Fruit fly (Drosophila melanogaster) whole organism, embryonic: ENCODE results near the gene Rpn9.
A peak's percentile ranks its signal among the peaks of the same experiment; 100 is the strongest.

Experiments used
- Atf-2 ChIP-seq: fragments of 200-800 bp; sonication (Bioruptor generic); optimal IDR thresholded peaks from 2 replicates; lab custom pipeline; 2016; ENCODE audit warnings: missing biosample characterization, missing genetic modification characterization
- CG11560 ChIP-seq: fragments of 200-800 bp; sonication (Bioruptor generic); IDR thresholded peaks from 3 replicates; pipeline ENCODE4 v1.3.6; 2022; ENCODE audit warnings: missing biosample characterization, missing genetic modification characterization
- CG12236 ChIP-seq: fragments of 200-800 bp; sonication (Bioruptor generic); optimal IDR thresholded peaks from 2 replicates; lab custom pipeline; 2016; ENCODE audit warnings: missing biosample characterization, missing genetic modification characterization
- CG12744 ChIP-seq: fragments of 200-800 bp; sonication (Bioruptor generic); optimal IDR thresholded peaks from 2 replicates; lab custom pipeline; 2016; ENCODE audit warnings: missing biosample characterization, missing genetic modification characterization
- CG13123 ChIP-seq: fragments of 200-800 bp; sonication (Bioruptor generic); optimal IDR thresholded peaks from 2 replicates; lab custom pipeline; 2016; ENCODE audit warnings: missing biosample characterization, missing genetic modification characterization
- CG13624 ChIP-seq: fragments of 200-800 bp; sonication (Bioruptor generic); optimal IDR thresholded peaks from 2 replicates; lab custom pipeline; 2016; ENCODE audit warnings: missing biosample characterization, missing genetic modification characterization
- CG13775 ChIP-seq: fragments of 200-800 bp; sonication (Bioruptor generic); optimal IDR thresholded peaks from 3 replicates; lab custom pipeline; 2017; ENCODE audit warnings: missing biosample characterization, mild to moderate bottlenecking, missing genetic modification characterization
- CG14441 ChIP-seq: fragments of 200-800 bp; sonication (Bioruptor generic); IDR thresholded peaks from 2 replicates; pipeline ENCODE4 v1.3.6; 2022; ENCODE audit warnings: missing biosample characterization, missing genetic modification characterization
- CG17802 ChIP-seq: fragments of 200-800 bp; sonication (Bioruptor generic); optimal IDR thresholded peaks from 2 replicates; lab custom pipeline; 2018; ENCODE audit warnings: missing biosample characterization, mild to moderate bottlenecking, missing genetic modification characterization, moderate library complexity
- CG18262 ChIP-seq: fragments of 200-800 bp; optimal IDR thresholded peaks from 3 replicates; lab custom pipeline; 2019; ENCODE audit warnings: missing biosample characterization, mild to moderate bottlenecking, missing genetic modification characterization, moderate library complexity
- CG18476 ChIP-seq: fragments of 200-800 bp; sonication (Bioruptor generic); optimal IDR thresholded peaks from 2 replicates; lab custom pipeline; 2016; ENCODE audit warnings: missing biosample characterization, mild to moderate bottlenecking, missing genetic modification characterization
- CG30403 ChIP-seq: fragments of 200-800 bp; sonication (Bioruptor generic); optimal IDR thresholded peaks from 3 replicates; lab custom pipeline; 2016; ENCODE audit warnings: missing biosample characterization, missing genetic modification characterization
- CG34422 ChIP-seq: fragments of 200-800 bp; sonication (Bioruptor generic); IDR thresholded peaks from 3 replicates; pipeline ENCODE4 v1.3.6; 2022; ENCODE audit warnings: missing biosample characterization, missing genetic modification characterization
- CG3995 ChIP-seq: fragments of 200-800 bp; sonication (Bioruptor generic); optimal IDR thresholded peaks from 3 replicates; lab custom pipeline; 2016; ENCODE audit warnings: missing biosample characterization, missing genetic modification characterization
- CG4328 ChIP-seq: fragments of 200-800 bp; sonication (Bioruptor generic); optimal IDR thresholded peaks from 3 replicates; lab custom pipeline; 2017; ENCODE audit warnings: missing biosample characterization, missing genetic modification reagents, missing genetic modification characterization
- CG5180 ChIP-seq: fragments of 200-800 bp; sonication (Bioruptor generic); optimal IDR thresholded peaks from 3 replicates; lab custom pipeline; 2017; ENCODE audit warnings: missing biosample characterization, missing genetic modification characterization, mild to moderate bottlenecking, moderate library complexity, missing genetic modification reagents
- CG5245 ChIP-seq: fragments of 200-800 bp; sonication (Bioruptor generic); optimal IDR thresholded peaks from 3 replicates; lab custom pipeline; 2016; ENCODE audit warnings: missing biosample characterization, missing genetic modification characterization
- CG6254 ChIP-seq: fragments of 200-800 bp; sonication (Bioruptor generic); optimal IDR thresholded peaks from 3 replicates; lab custom pipeline; 2017; ENCODE audit warnings: mild to moderate bottlenecking, missing biosample characterization, missing genetic modification reagents, missing genetic modification characterization
- CG7271 ChIP-seq: fragments of 200-800 bp; sonication (Bioruptor generic); optimal IDR thresholded peaks from 2 replicates; lab custom pipeline; 2018; ENCODE audit warnings: missing biosample characterization, mild to moderate bottlenecking, missing genetic modification characterization, moderate library complexity
- CG9437 ChIP-seq: fragments of 200-800 bp; sonication (Bioruptor generic); optimal IDR thresholded peaks from 2 replicates; lab custom pipeline; 2018; ENCODE audit warnings: missing biosample characterization, mild to moderate bottlenecking, missing genetic modification characterization
- CG9876 ChIP-seq: fragments of 200-800 bp; sonication (Bioruptor generic); optimal IDR thresholded peaks from 2 replicates; lab custom pipeline; 2016; ENCODE audit warnings: missing biosample characterization, missing genetic modification characterization
- Deaf1 ChIP-seq: fragments of 200-800 bp; optimal IDR thresholded peaks from 3 replicates; lab custom pipeline; 2019; ENCODE audit warnings: missing biosample characterization, mild to moderate bottlenecking, missing genetic modification characterization, moderate library complexity
- Ets65A ChIP-seq: fragments of 200-800 bp; sonication (Bioruptor generic); peaks from one replicate; lab custom pipeline; 2016; ENCODE audit warnings: missing biosample characterization, missing genetic modification characterization
- HLH54F ChIP-seq: fragments of 200-800 bp; sonication (Bioruptor generic); optimal IDR thresholded peaks from 3 replicates; lab custom pipeline; 2016; ENCODE audit warnings: missing biosample characterization, missing genetic modification characterization
- Meics ChIP-seq: fragments of 200-800 bp; sonication (Bioruptor generic); optimal IDR thresholded peaks from 2 replicates; lab custom pipeline; 2017; ENCODE audit warnings: missing biosample characterization, mild to moderate bottlenecking, missing genetic modification characterization
- Mes4 ChIP-seq: fragments of 200-800 bp; sonication (Bioruptor generic); optimal IDR thresholded peaks from 2 replicates; lab custom pipeline; 2016; ENCODE audit warnings: missing biosample characterization, missing genetic modification characterization
- Nf-YB ChIP-seq: fragments of 200-800 bp; sonication (Bioruptor generic); optimal IDR thresholded peaks from 3 replicates; lab custom pipeline; 2019; ENCODE audit warnings: missing biosample characterization, mild to moderate bottlenecking, missing genetic modification characterization, moderate library complexity
- Nf-YC ChIP-seq: fragments of 200-800 bp; optimal IDR thresholded peaks from 3 replicates; lab custom pipeline; 2019; ENCODE audit warnings: missing biosample characterization, mild to moderate bottlenecking, missing genetic modification characterization, moderate library complexity
- NfI ChIP-seq: fragments of 200-800 bp; sonication (Bioruptor generic); optimal IDR thresholded peaks from 3 replicates; lab custom pipeline; 2018; ENCODE audit warnings: missing biosample characterization, mild to moderate bottlenecking, missing genetic modification characterization, moderate library complexity
- Sry-β ChIP-seq: fragments of 200-800 bp; sonication (Bioruptor generic); optimal IDR thresholded peaks from 2 replicates; lab custom pipeline; 2018; ENCODE audit warnings: missing biosample characterization, mild to moderate bottlenecking, missing genetic modification characterization, moderate library complexity
- Xrp1 ChIP-seq: fragments of 200-800 bp; sonication (Bioruptor generic); IDR thresholded peaks from 2 replicates; pipeline ENCODE4 v1.3.6; 2022; ENCODE audit warnings: missing biosample characterization, missing genetic modification characterization
- abd-A ChIP-seq: fragments of 200-800 bp; sonication (Bioruptor generic); optimal IDR thresholded peaks from 3 replicates; lab custom pipeline; 2019; ENCODE audit warnings: missing biosample characterization, mild to moderate bottlenecking, missing genetic modification characterization, moderate library complexity
- ato ChIP-seq: fragments of 200-800 bp; sonication (Bioruptor generic); IDR thresholded peaks from 2 replicates; pipeline ENCODE4 v1.3.6; 2022; ENCODE audit warnings: missing biosample characterization, missing genetic modification characterization; ENCODE audit not compliant: partially characterized antibody
- bcd ChIP-seq: fragments of 200-800 bp; sonication (Bioruptor generic); optimal IDR thresholded peaks from 2 replicates; lab custom pipeline; 2017; ENCODE audit warnings: missing biosample characterization, mild to moderate bottlenecking, missing genetic modification characterization
- bowl ChIP-seq: fragments of 200-800 bp; sonication (Bioruptor generic); IDR thresholded peaks from 2 replicates; pipeline ENCODE4 v1.3.6; 2022; ENCODE audit warnings: missing biosample characterization, missing genetic modification characterization
- crc ChIP-seq: fragments of 200-800 bp; sonication (Bioruptor generic); optimal IDR thresholded peaks from 2 replicates; lab custom pipeline; 2016; ENCODE audit warnings: missing biosample characterization, missing genetic modification characterization
- dm ChIP-seq: fragments of 200-800 bp; sonication (Bioruptor generic); optimal IDR thresholded peaks from 3 replicates; lab custom pipeline; 2016; ENCODE audit warnings: missing biosample characterization, missing genetic modification characterization
- eyg ChIP-seq: fragments of 200-800 bp; sonication (Bioruptor generic); optimal IDR thresholded peaks from 3 replicates; lab custom pipeline; 2016; ENCODE audit warnings: missing biosample characterization, missing genetic modification characterization
- gcm ChIP-seq: fragments of 200-800 bp; sonication (Bioruptor generic); optimal IDR thresholded peaks from 2 replicates; lab custom pipeline; 2019; ENCODE audit warnings: missing biosample characterization, mild to moderate bottlenecking, missing genetic modification characterization, moderate library complexity
- hth ChIP-seq: fragments of >200 bp; optimal IDR thresholded peaks from 2 replicates; lab custom pipeline; 2017; ENCODE audit warnings: inconsistent platforms
- nmo ChIP-seq: fragments of 200-800 bp; sonication (Bioruptor generic); optimal IDR thresholded peaks from 2 replicates; lab custom pipeline; 2018; ENCODE audit warnings: missing biosample characterization, mild to moderate bottlenecking, missing genetic modification characterization, moderate library complexity
- phol ChIP-seq: fragments of 200-800 bp; sonication (Bioruptor generic); optimal IDR thresholded peaks from 3 replicates; lab custom pipeline; 2018; ENCODE audit warnings: missing biosample characterization, mild to moderate bottlenecking, missing genetic modification characterization, moderate library complexity
- pnt ChIP-seq: fragments of 200-800 bp; sonication (Bioruptor generic); optimal IDR thresholded peaks from 3 replicates; lab custom pipeline; 2016; ENCODE audit warnings: missing biosample characterization, missing genetic modification characterization
- pros ChIP-seq: fragments of 200-800 bp; sonication (Bioruptor generic); optimal IDR thresholded peaks from 3 replicates; lab custom pipeline; 2019; ENCODE audit warnings: missing biosample characterization, mild to moderate bottlenecking, missing genetic modification characterization, moderate library complexity
- sc ChIP-seq, 3 experiments: fragments of >200 bp in 2 of 3; fragments of 200-800 bp in 1 of 3; sonication (Bioruptor generic) in 1 of 3; optimal IDR thresholded peaks; 2 replicates in 2 of 3; 3 replicates in 1 of 3; lab custom pipeline; 2017; ENCODE audit warnings: mild to moderate bottlenecking in 1 of 3, missing biosample characterization in 1 of 3, missing genetic modification characterization in 1 of 3, missing genetic modification reagents in 1 of 3
- sd ChIP-seq: fragments of 200-800 bp; sonication (Bioruptor generic); optimal IDR thresholded peaks from 3 replicates; lab custom pipeline; 2018; ENCODE audit warnings: missing biosample characterization, mild to moderate bottlenecking, missing genetic modification characterization, moderate library complexity
- seq ChIP-seq: fragments of 200-800 bp; sonication (Bioruptor generic); IDR thresholded peaks from 2 replicates; pipeline ENCODE4 v1.3.6; 2022; ENCODE audit warnings: missing biosample characterization, missing genetic modification characterization
- sima ChIP-seq: fragments of 200-800 bp; sonication (Bioruptor generic); optimal IDR thresholded peaks from 2 replicates; lab custom pipeline; 2016; ENCODE audit warnings: missing biosample characterization, missing genetic modification characterization
- usp ChIP-seq: fragments of >200 bp; optimal IDR thresholded peaks from 2 replicates; lab custom pipeline; 2017; ENCODE audit warnings: missing biosample characterization, missing genetic modification characterization
- z ChIP-seq: fragments of 200-800 bp; sonication (Bioruptor generic); IDR thresholded peaks from 3 replicates; pipeline ENCODE4 v1.3.6; 2022; ENCODE audit warnings: missing biosample characterization, missing genetic modification characterization
- zen2 ChIP-seq: fragments of 200-800 bp; sonication (Bioruptor generic); IDR thresholded peaks from 3 replicates; pipeline ENCODE4 v1.3.6; 2022; ENCODE audit warnings: missing biosample characterization, missing genetic modification characterization; ENCODE audit not compliant: partially characterized antibody

Gene Rpn9

dm6 chr3R:23718297-23718941 lies 14.8 kb downstream of the Rpn9 start, which contains the start of gene nau:
Gene nau (minus strand): TSS chr3R:23718357.
- TF ChIP-seq Deaf1 (tag; lab: Kevin White, UChicago) (no peak), CG12744 (GFP tag; lab: Kevin White, UChicago) (no peak), sc (optimal IDR thresholded peaks at IDR 0.05; lab: Kevin White, UChicago) (no peak), sc (GFP tag; optimal IDR thresholded peaks at IDR 0.05; lab: Kevin White, UChicago) (no peak), phol (tag; lab: Kevin White, UChicago) (no peak), z (GFP tag; lab: Robert Waterston, UW) (peak; percentile 92), gcm (GFP tag; lab: Kevin White, UChicago) (no peak), sima (no peak), bowl (GFP tag; lab: Robert Waterston, UW) (no peak), HLH54F (GFP tag; lab: Kevin White, UChicago) (no peak), CG14441 (GFP tag; lab: Robert Waterston, UW) (no peak), seq (no peak), CG18262 (tag; lab: Kevin White, UChicago) (no peak), pros (GFP tag; lab: Kevin White, UChicago) (no peak), usp (no peak), Nf-YC (peak; percentile 59), bcd (no peak), CG12236 (no peak), CG5245 (no peak), Mes4 (GFP tag; lab: Kevin White, UChicago) (no peak), crc (GFP tag; lab: Kevin White, UChicago) (no peak), CG7271 (tag; lab: Kevin White, UChicago) (no peak), CG17802 (tag; lab: Kevin White, UChicago) (no peak), Ets65A (peak; percentile 92), pnt (GFP tag; lab: Kevin White, UChicago) (no peak), sd (tag; lab: Kevin White, UChicago) (peak; percentile 65), Xrp1 (no peak), CG13624 (no peak), CG13775 (no peak), CG13123 (no peak), CG9437 (GFP tag; lab: Kevin White, UChicago) (no peak), abd-A (tag; lab: Kevin White, UChicago) (peak; percentile 1), Nf-YB (GFP tag; lab: Kevin White, UChicago) (peak; percentile 80), Atf-2 (no peak), CG18476 (GFP tag; lab: Kevin White, UChicago) (no peak), eyg (GFP tag; lab: Kevin White, UChicago) (no peak), CG11560 (tag; lab: Robert Waterston, UW) (no peak), zen2 (GFP tag; lab: Robert Waterston, UW) (no peak), dm (GFP tag; lab: Kevin White, UChicago) (no peak), NfI (GFP tag; lab: Kevin White, UChicago) (no peak), CG5180 (GFP tag; lab: Kevin White, UChicago) (no peak), CG3995 (GFP tag; lab: Kevin White, UChicago) (no peak), CG6254 (GFP tag; lab: Kevin White, UChicago) (no peak), hth (lab: Kevin White, UChicago) (no peak), nmo (no peak), Sry-β (GFP tag; lab: Kevin White, UChicago) (no peak), CG9876 (GFP tag; lab: Kevin White, UChicago) (no peak), Meics (GFP tag; lab: Kevin White, UChicago) (no peak), CG30403 (GFP tag; lab: Kevin White, UChicago) (no peak), CG4328 (peak; percentile 50), CG34422 (GFP tag; lab: Robert Waterston, UW) (no peak), ato (GFP tag; lab: Robert Waterston, UW) (no peak)
